Worm (Caenorhabditis elegans): ENCODE data around the gene math-5.

math-5 gene

ce11 chrII:1851716-1852115, 30.9 kb downstream of the math-5 start (continued):
- TF ChIP-seq nhr-25 (tag; optimal IDR thresholded peaks at IDR 0.05; ENCODE audit: borderline replicate concordance, insufficient read depth) (no peak), F44E2.7 (GFP tag; IDR thresholded peaks at IDR 0.05) (no peak), daf-16 (GFP tag; optimal IDR thresholded peaks at IDR 0.05) (no peak), daf-16 (tag; optimal IDR thresholded peaks at IDR 0.05) (peak; percentile 85), mxl-2 (GFP tag; conservative IDR thresholded peaks at IDR 0.05) (no peak), F26F4.8 (GFP tag; conservative IDR thresholded peaks at IDR 0.05) (no peak), ceh-28 (tag; optimal IDR thresholded peaks at IDR 0.05) (no peak), Y48G9A.11 (GFP tag; IDR thresholded peaks at IDR 0.05) (no peak), attf-4 (tag; optimal IDR thresholded peaks at IDR 0.05) (no peak), nhr-102 (tag; optimal IDR thresholded peaks at IDR 0.05) (no peak), lin-29 (GFP tag; IDR thresholded peaks at IDR 0.05) (no peak), madf-9 (GFP tag; conservative IDR thresholded peaks at IDR 0.05) (no peak), lin-38 (GFP tag; IDR thresholded peaks at IDR 0.05) (no peak), T26A8.4 (GFP tag; IDR thresholded peaks at IDR 0.05) (no peak), F37D6.2 (tag; optimal IDR thresholded peaks at IDR 0.05) (no peak), ceh-32 (tag; optimal IDR thresholded peaks at IDR 0.05; ENCODE audit: poor library complexity) (no peak), pha-4 (GFP tag; IDR thresholded peaks at IDR 0.05) (no peak), pha-4 (tag; optimal IDR thresholded peaks at IDR 0.05) (no peak), dmd-6 (GFP tag; IDR thresholded peaks at IDR 0.05) (peak; percentile 99), ceh-82 (tag; optimal IDR thresholded peaks at IDR 0.05) (no peak), cey-2 (tag; optimal IDR thresholded peaks at IDR 0.05; ENCODE audit: borderline replicate concordance, insufficient read depth) (no peak), snpc-1.2 (GFP tag; IDR thresholded peaks at IDR 0.05) (no peak), nhr-48 (tag; optimal IDR thresholded peaks at IDR 0.05) (no peak), R02D3.7 (tag; optimal IDR thresholded peaks at IDR 0.05) (no peak), hmg-1.1 (GFP tag; IDR thresholded peaks at IDR 0.05) (no peak), dmd-9 (GFP tag; IDR thresholded peaks at IDR 0.05) (no peak), nhr-10 (tag; optimal IDR thresholded peaks at IDR 0.05) (no peak), ZK546.5 (tag; optimal IDR thresholded peaks at IDR 0.05) (no peak), mdt-29 (GFP tag; IDR thresholded peaks at IDR 0.05) (no peak), ceh-44 (GFP tag; IDR thresholded peaks at IDR 0.05) (no peak), lin-15B (tag; optimal IDR thresholded peaks at IDR 0.05) (no peak), gei-8 (GFP tag; optimal IDR thresholded peaks at IDR 0.05) (no peak), ces-1 (GFP tag; optimal IDR thresholded peaks at IDR 0.05) (no peak), unc-62 (GFP tag; optimal IDR thresholded peaks at IDR 0.05 in 1 of 2) (no peak), unc-62 (tag; optimal IDR thresholded peaks at IDR 0.05) (no peak), pqm-1 (tag; optimal IDR thresholded peaks at IDR 0.05) (peak; percentile 99), unc-39 (tag; optimal IDR thresholded peaks at IDR 0.05) (no peak), hlh-11 (tag; optimal IDR thresholded peaks at IDR 0.05) (peak; percentile 92), jun-1 (tag; optimal IDR thresholded peaks at IDR 0.05) (peak; percentile 34), daf-19 (GFP tag; conservative IDR thresholded peaks at IDR 0.05) (no peak), Y5F2A.4 (GFP tag; optimal IDR thresholded peaks at IDR 0.05) (no peak), D1046.2 (GFP tag; IDR thresholded peaks at IDR 0.05) (no peak), ama-1 (optimal IDR thresholded peaks at IDR 0.05) (no peak), egl-27 (tag; optimal IDR thresholded peaks at IDR 0.05) (no peak), Y105C5A.15 (GFP tag; IDR thresholded peaks at IDR 0.05) (no peak), nhr-11 (tag; optimal IDR thresholded peaks at IDR 0.05) (no peak), snpc-4 (tag; optimal IDR thresholded peaks at IDR 0.05) (no peak), lin-39 (tag; optimal IDR thresholded peaks at IDR 0.05) (no peak), zfp-3 (GFP tag; conservative IDR thresholded peaks at IDR 0.05) (no peak), php-3 (GFP tag; IDR thresholded peaks at IDR 0.05) (peak; percentile 90), nhr-76 (tag; optimal IDR thresholded peaks at IDR 0.05) (no peak), ztf-7 (tag; optimal IDR thresholded peaks at IDR 0.05) (no peak), spr-3 (GFP tag; optimal IDR thresholded peaks at IDR 0.05) (no peak), zip-11 (GFP tag; IDR thresholded peaks at IDR 0.05) (no peak)
